Worm (Caenorhabditis elegans) whole organism, mixed stage, embryonic: Measurements from ENCODE around the gene unc-23.

Experiments
- blmp-1 ChIP-seq: fragments of 150-350 bp; optimal IDR thresholded peaks from 2 replicates; lab custom pipeline; 2014; ENCODE audit warnings: missing biosample characterization, missing genetic modification characterization
- cnd-1 ChIP-seq: fragments of 200-800 bp; sonication (Bioruptor generic); optimal IDR thresholded peaks from 2 replicates; lab custom pipeline; 2018; ENCODE audit warnings: mild to moderate bottlenecking, missing genetic modification characterization, missing compliant biosample characterization
- hlh-1 ChIP-seq: fragments of 150-350 bp; optimal IDR thresholded peaks from 2 replicates; lab custom pipeline; 2014; ENCODE audit warnings: missing biosample characterization, missing genetic modification reagents, missing genetic modification characterization
- nhr-12 ChIP-seq: fragments of 150-350 bp; optimal IDR thresholded peaks from 2 replicates; lab custom pipeline; 2014; ENCODE audit warnings: missing biosample characterization, missing genetic modification characterization
- nhr-28 ChIP-seq: fragments of 150-350 bp; optimal IDR thresholded peaks from 2 replicates; lab custom pipeline; 2014; ENCODE audit warnings: missing biosample characterization, missing genetic modification characterization
- nhr-76 ChIP-seq: sonication (generic microtip); optimal IDR thresholded peaks from 2 replicates; lab custom pipeline; 2017; ENCODE audit warnings: missing biosample characterization, missing genetic modification characterization
- snpc-4 ChIP-seq: fragments of 150-350 bp; optimal IDR thresholded peaks from 2 replicates; lab custom pipeline; 2014; ENCODE audit warnings: missing biosample characterization, missing genetic modification characterization
- unc-39 ChIP-seq: fragments of 150-350 bp; optimal IDR thresholded peaks from 2 replicates; lab custom pipeline; 2014; ENCODE audit warnings: missing biosample characterization, missing genetic modification characterization
- unc-62 ChIP-seq: fragments of 150-350 bp; optimal IDR thresholded peaks from 2 replicates; lab custom pipeline; 2014; ENCODE audit warnings: missing biosample characterization, missing genetic modification reagents, missing genetic modification characterization
- ztf-11 ChIP-seq: fragments of 150-350 bp; optimal IDR thresholded peaks from 2 replicates; lab custom pipeline; 2014; ENCODE audit warnings: missing biosample characterization, missing genetic modification characterization

ce11 chrV:8983604-8984003 is 47.4 kb downstream of the unc-23 start, which contains the start of gene str-86:
- TF ChIP-seq cnd-1 (tag; lab: Kevin White, UChicago), result no peak
- TF ChIP-seq nhr-76, result no peak
- TF ChIP-seq snpc-4, result no peak
- TF ChIP-seq ztf-11 (tag; lab: Kevin White, UChicago), result no peak
- no peak for TF ChIP-seq unc-39
- no peak for TF ChIP-seq nhr-12 (tag; lab: Kevin White, UChicago)
- no peak for TF ChIP-seq blmp-1
- no peak for TF ChIP-seq unc-62
- no peak for TF ChIP-seq hlh-1 (tag; lab: Kevin White, UChicago)
- TF ChIP-seq nhr-28, result no peak
